Worm (Caenorhabditis elegans) whole organism, L1 larva: ENCODE data around the gene irld-3.

Experiments used
- C04F5.9 ChIP-seq: sonication (generic microtip); optimal IDR thresholded peaks from 2 replicates; lab custom pipeline; 2016; ENCODE audit warnings: missing genetic modification characterization, missing compliant biosample characterization
- C16A3.4 ChIP-seq: fragments of 150-350 bp; optimal IDR thresholded peaks from 2 replicates; lab custom pipeline; 2014; ENCODE audit warnings: missing biosample characterization, missing genetic modification characterization
- C34B4.2 ChIP-seq: sonication (generic microtip); optimal IDR thresholded peaks from 2 replicates; lab custom pipeline; 2017; ENCODE audit warnings: mild to moderate bottlenecking, missing genetic modification characterization, missing compliant biosample characterization
- aha-1 ChIP-seq: fragments of 150-350 bp; optimal IDR thresholded peaks from 2 replicates; lab custom pipeline; 2014; ENCODE audit warnings: missing biosample characterization, missing genetic modification characterization
- alr-1 ChIP-seq: fragments of 200-800 bp; sonication (Bioruptor generic); optimal IDR thresholded peaks from 2 replicates; lab custom pipeline; 2018; ENCODE audit warnings: borderline replicate concordance, mild to moderate bottlenecking, missing genetic modification characterization, missing compliant biosample characterization
- ceh-63 ChIP-seq: fragments of 200-800 bp; sonication (Bioruptor generic); optimal IDR thresholded peaks from 2 replicates; lab custom pipeline; 2018; ENCODE audit warnings: mild to moderate bottlenecking, missing genetic modification characterization, missing compliant biosample characterization
- ceh-88 ChIP-seq: fragments of 200-800 bp; sonication (Bioruptor generic); IDR thresholded peaks from 2 replicates; pipeline ENCODE4 v1.3.6; 2022; ENCODE audit warnings: missing genetic modification characterization, missing compliant biosample characterization
- efl-1 ChIP-seq, 4 experiments: fragments of 150-350 bp; optimal IDR thresholded peaks in 3 of 4; peaks in 1 of 4; 1 replicate in 1 of 4; 2 replicates in 3 of 4; lab custom pipeline; 2014; ENCODE audit warnings: missing biosample characterization in 2 of 4, missing genetic modification characterization in 2 of 4, missing genetic modification reagents in 2 of 4
- egl-27 ChIP-seq, 2 experiments: fragments of 150-350 bp in 1 of 2; sonication (generic microtip); optimal IDR thresholded peaks; 3 replicates each; lab custom pipeline; 2017 to 2018; ENCODE audit warnings: missing biosample characterization in 2 of 2, missing genetic modification characterization in 2 of 2, missing genetic modification reagents in 2 of 2
- elt-2 ChIP-seq: sonication (generic microtip); optimal IDR thresholded peaks from 2 replicates; lab custom pipeline; 2016; ENCODE audit warnings: missing genetic modification characterization, mild to moderate bottlenecking, inconsistent platforms, missing compliant biosample characterization, missing genetic modification reagents
- fkh-10 ChIP-seq: sonication (generic microtip); optimal IDR thresholded peaks from 2 replicates; lab custom pipeline; 2017; ENCODE audit warnings: missing biosample characterization, missing genetic modification reagents, missing genetic modification characterization
- fkh-8 ChIP-seq: sonication (generic microtip); optimal IDR thresholded peaks from 2 replicates; lab custom pipeline; 2016; ENCODE audit warnings: mild to moderate bottlenecking, missing genetic modification characterization, missing compliant biosample characterization
- fos-1 ChIP-seq: fragments of 150-350 bp; optimal IDR thresholded peaks from 2 replicates; lab custom pipeline; 2014; ENCODE audit warnings: missing biosample characterization, missing genetic modification characterization
- hlh-4 ChIP-seq: sonication (generic microtip); optimal IDR thresholded peaks from 2 replicates; lab custom pipeline; 2016; ENCODE audit warnings: mild to moderate bottlenecking, missing genetic modification characterization, missing compliant biosample characterization
- irx-1 ChIP-seq: sonication (generic microtip); optimal IDR thresholded peaks from 2 replicates; lab custom pipeline; 2016; ENCODE audit warnings: missing genetic modification characterization, missing compliant biosample characterization
- lin-13 ChIP-seq: fragments of 150-350 bp; optimal IDR thresholded peaks from 2 replicates; lab custom pipeline; 2014; ENCODE audit warnings: missing biosample characterization, missing genetic modification reagents, missing genetic modification characterization
- lin-39 ChIP-seq: fragments of 150-350 bp; optimal IDR thresholded peaks from 2 replicates; lab custom pipeline; 2014; ENCODE audit warnings: missing biosample characterization, missing genetic modification reagents, missing genetic modification characterization
- lsy-2 ChIP-seq, 2 experiments: fragments of 150-350 bp; optimal IDR thresholded peaks; 2 replicates each; lab custom pipeline; 2014; ENCODE audit warnings: missing biosample characterization in 2 of 2, missing genetic modification characterization in 2 of 2
- mab-9 ChIP-seq: fragments of 200-800 bp; sonication (Bioruptor generic); IDR thresholded peaks from 2 replicates; pipeline ENCODE4 v1.3.6; 2022; ENCODE audit warnings: missing genetic modification reagents, missing genetic modification characterization, missing compliant biosample characterization
- mdl-1 ChIP-seq, 2 experiments: fragments of 150-350 bp; optimal IDR thresholded peaks; 2 replicates each; lab custom pipeline; 2014 to 2017; ENCODE audit warnings: missing biosample characterization in 2 of 2, missing genetic modification characterization in 2 of 2, inconsistent platforms in 1 of 2
- mef-2 ChIP-seq: fragments of 150-350 bp; optimal IDR thresholded peaks from 2 replicates; lab custom pipeline; 2014; ENCODE audit warnings: missing biosample characterization, missing genetic modification characterization
- mep-1 ChIP-seq: fragments of 150-350 bp; optimal IDR thresholded peaks from 2 replicates; lab custom pipeline; 2014; ENCODE audit warnings: missing biosample characterization, missing genetic modification characterization
- nhr-11 ChIP-seq: fragments of 150-350 bp; optimal IDR thresholded peaks from 2 replicates; lab custom pipeline; 2014; ENCODE audit warnings: missing biosample characterization, missing genetic modification characterization
- nhr-237 ChIP-seq: fragments of 150-350 bp; optimal IDR thresholded peaks from 2 replicates; lab custom pipeline; 2014; ENCODE audit warnings: missing biosample characterization, missing genetic modification characterization
- nhr-28 ChIP-seq: fragments of 150-350 bp; optimal IDR thresholded peaks from 2 replicates; lab custom pipeline; 2014; ENCODE audit warnings: missing biosample characterization, missing genetic modification characterization
- nhr-47 ChIP-seq: sonication (generic microtip); optimal IDR thresholded peaks from 2 replicates; lab custom pipeline; 2016; ENCODE audit warnings: mild to moderate bottlenecking, missing genetic modification characterization, moderate library complexity, missing compliant biosample characterization
- nhr-71 ChIP-seq: sonication (generic microtip); optimal IDR thresholded peaks from 2 replicates; lab custom pipeline; 2016; ENCODE audit warnings: mild to moderate bottlenecking, missing genetic modification characterization, moderate library complexity, missing compliant biosample characterization
- nhr-76 ChIP-seq: sonication (generic microtip); optimal IDR thresholded peaks from 2 replicates; lab custom pipeline; 2017; ENCODE audit warnings: missing biosample characterization, missing genetic modification characterization
- nhr-77 ChIP-seq: fragments of 150-350 bp; optimal IDR thresholded peaks from 2 replicates; lab custom pipeline; 2014; ENCODE audit warnings: missing biosample characterization, missing genetic modification characterization
- pqm-1 ChIP-seq: sonication (generic microtip); optimal IDR thresholded peaks from 3 replicates; lab custom pipeline; 2017; ENCODE audit warnings: missing biosample characterization, missing genetic modification characterization
- rnt-1 ChIP-seq: sonication (generic microtip); optimal IDR thresholded peaks from 2 replicates; lab custom pipeline; 2016; ENCODE audit warnings: mild to moderate bottlenecking, missing genetic modification characterization, moderate library complexity, missing compliant biosample characterization
- sox-4 ChIP-seq: sonication (generic microtip); optimal IDR thresholded peaks from 2 replicates; lab custom pipeline; 2016; ENCODE audit warnings: missing genetic modification characterization, missing compliant biosample characterization
- swsn-7 ChIP-seq: sonication (generic microtip); optimal IDR thresholded peaks from 2 replicates; lab custom pipeline; 2016; ENCODE audit warnings: missing genetic modification characterization, missing compliant biosample characterization
- tbx-2 ChIP-seq: sonication (generic microtip); optimal IDR thresholded peaks from 2 replicates; lab custom pipeline; 2016; ENCODE audit warnings: missing genetic modification characterization, missing compliant biosample characterization
- tlp-1 ChIP-seq: fragments of 150-350 bp; optimal IDR thresholded peaks from 2 replicates; lab custom pipeline; 2014; ENCODE audit warnings: missing biosample characterization, missing genetic modification characterization
- unc-130 ChIP-seq: fragments of 150-350 bp; optimal IDR thresholded peaks from 2 replicates; lab custom pipeline; 2017; ENCODE audit warnings: missing biosample characterization, missing genetic modification characterization, inconsistent platforms
- unc-86 ChIP-seq: sonication (generic microtip); optimal IDR thresholded peaks from 2 replicates; lab custom pipeline; 2016; ENCODE audit warnings: missing genetic modification characterization, missing compliant biosample characterization
- xbp-1 ChIP-seq: sonication (generic microtip); optimal IDR thresholded peaks from 2 replicates; lab custom pipeline; 2016; ENCODE audit warnings: missing genetic modification characterization, missing compliant biosample characterization
- zag-1 ChIP-seq: fragments of 150-350 bp; optimal IDR thresholded peaks from 2 replicates; lab custom pipeline; 2014; ENCODE audit warnings: missing biosample characterization, missing genetic modification characterization
- ztf-4 ChIP-seq: fragments of 150-350 bp; optimal IDR thresholded peaks from 2 replicates; lab custom pipeline; 2014; ENCODE audit warnings: missing biosample characterization, missing genetic modification characterization

irld-3 gene

ce11 chrV:3163143-3163542, 24.8 kb upstream of the irld-3 start:
- TF ChIP-seq nhr-71 (no peak), tlp-1 (tag; lab: Kevin White, UChicago) (no peak), lsy-2 (tag; optimal IDR thresholded peaks at IDR 0.05; lab: Kevin White, UChicago) (no peak), nhr-77 (no peak), mab-9 (no peak), egl-27 (tag; optimal IDR thresholded peaks at IDR 0.05; lab: Kevin White, UChicago) (no peak), fos-1 (tag; lab: Kevin White, UChicago) (no peak), mdl-1 (tag; optimal IDR thresholded peaks at IDR 0.05; lab: Kevin White, UChicago) (no peak), efl-1 (optimal IDR thresholded peaks at IDR 0.05; lab: Kevin White, UChicago) (no peak), efl-1 (GFP tag; optimal IDR thresholded peaks at IDR 0.05 in 1 of 2; lab: Kevin White, UChicago) (no peak), mef-2 (no peak), mep-1 (tag; lab: Kevin White, UChicago) (no peak)

ce11 chrV:3162299-3162698, 23.9 kb upstream of the irld-3 start:
- TF ChIP-seq zag-1 (tag; lab: Kevin White, UChicago) (no peak), elt-2 (tag; lab: Kevin White, UChicago) (no peak), tbx-2 (tag; lab: Kevin White, UChicago) (no peak), irx-1 (tag; lab: Kevin White, UChicago) (no peak), sox-4 (no peak), egl-27 (tag; optimal IDR thresholded peaks at IDR 0.05; lab: Kevin White, UChicago) (no peak), rnt-1 (tag; lab: Kevin White, UChicago) (no peak)

- TF ChIP-seq lin-39 (no peak), efl-1 (optimal IDR thresholded peaks at IDR 0.05; lab: Kevin White, UChicago) (no peak), efl-1 (GFP tag; optimal IDR thresholded peaks at IDR 0.05 in 1 of 2; lab: Kevin White, UChicago) (peak in 1 of 2 experiments; percentile 29)
- TF ChIP-seq, all 84 proteins: peak for 1
Observed at ce11 chrV:3159252-3159651, 20.9 kb upstream of the irld-3 start, which contains the start of gene C36C5.12. C36C5.12 (minus strand) TSS chrV:3159352.

ce11 chrV:3158379-3158778, 20.0 kb upstream of the irld-3 start:
- no peak for TF ChIP-seq xbp-1 (tag; lab: Kevin White, UChicago)
- TF ChIP-seq nhr-47 = no peak
- TF ChIP-seq nhr-237 (tag; lab: Kevin White, UChicago) = no peak
- TF ChIP-seq ceh-63 = no peak
- TF ChIP-seq mep-1 (tag; lab: Kevin White, UChicago) = no peak
- no peak for TF ChIP-seq tlp-1 (tag; lab: Kevin White, UChicago)
- TF ChIP-seq pqm-1 = no peak
- TF ChIP-seq nhr-76 (tag; lab: Kevin White, UChicago) = no peak
- TF ChIP-seq hlh-4 (tag; lab: Kevin White, UChicago) = no peak
- no peak for TF ChIP-seq C04F5.9 (tag; lab: Kevin White, UChicago)
- TF ChIP-seq C34B4.2 (tag; lab: Kevin White, UChicago) = no peak
- TF ChIP-seq nhr-77 = no peak
- no peak for TF ChIP-seq unc-86 (tag; lab: Kevin White, UChicago)
- no peak for TF ChIP-seq ceh-88
- no peak for TF ChIP-seq alr-1 (tag; lab: Kevin White, UChicago)
- no peak for TF ChIP-seq fkh-10 (GFP tag; lab: Kevin White, UChicago)
- TF ChIP-seq aha-1 = no peak
- TF ChIP-seq lin-39 = no peak
- TF ChIP-seq, all 84 proteins: peak for 0

DNA sequence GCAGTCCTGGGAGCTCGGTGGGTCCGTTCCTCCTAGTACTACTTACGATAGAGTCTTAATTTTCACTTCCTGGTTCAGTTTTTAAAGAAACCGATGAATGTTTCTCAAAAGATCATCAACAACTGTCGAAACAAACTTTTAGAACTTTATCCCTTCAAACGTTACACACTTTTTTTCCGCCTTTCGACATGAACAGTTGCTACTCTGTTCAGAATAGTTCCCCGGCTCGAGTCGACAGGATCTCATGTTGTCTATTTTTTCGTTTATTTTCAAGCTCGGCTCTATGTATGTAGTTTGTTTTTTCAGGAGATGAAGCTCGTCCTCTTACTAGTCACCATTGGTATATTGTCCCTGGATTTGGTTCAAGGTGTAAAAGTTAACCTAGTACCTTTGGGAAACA, 18.4 kb upstream of the irld-3 start, which contains the start of gene exh-1:
Gene exh-1 (plus strand): TSS at position 301 of the 400 bp plus-strand sequence.
- TF ChIP-seq C04F5.9 (tag; lab: Kevin White, UChicago) (no peak), mab-9 (no peak), nhr-28 (no peak), unc-130 (tag; lab: Kevin White, UChicago) (no peak), hlh-4 (tag; lab: Kevin White, UChicago) (no peak), C16A3.4 (no peak), fos-1 (tag; lab: Kevin White, UChicago) (no peak), mep-1 (tag; lab: Kevin White, UChicago) (no peak), nhr-77 (no peak), pqm-1 (no peak), ztf-4 (tag; lab: Kevin White, UChicago) (no peak), aha-1 (no peak), nhr-11 (tag; lab: Kevin White, UChicago) (no peak), swsn-7 (no peak), C34B4.2 (tag; lab: Kevin White, UChicago) (no peak), lin-13 (GFP tag; lab: Kevin White, UChicago) (no peak), fkh-8 (no peak)
